Worm (Caenorhabditis elegans) whole organism, young adult: ENCODE measurements around the gene srg-26.
A peak's percentile ranks its signal among the peaks of the same experiment; 100 is the strongest.

Experiments
- B0035.1 ChIP-seq: sonication (generic microtip); optimal IDR thresholded peaks from 2 replicates; lab custom pipeline; 2016; ENCODE audit warnings: missing genetic modification characterization, mild to moderate bottlenecking, missing compliant biosample characterization, missing genotype, missing genetic modification reagents
- B0261.1 ChIP-seq: sonication (generic microtip); optimal IDR thresholded peaks from 2 replicates; lab custom pipeline; 2016; ENCODE audit warnings: mild to moderate bottlenecking, missing genetic modification characterization, moderate library complexity, missing compliant biosample characterization
- F10E7.11 ChIP-seq: sonication (generic microtip); optimal IDR thresholded peaks from 2 replicates; lab custom pipeline; 2017; ENCODE audit warnings: mild to moderate bottlenecking, missing genetic modification characterization, moderate library complexity, missing compliant biosample characterization
- F23B12.7 ChIP-seq: sonication (generic microtip); optimal IDR thresholded peaks from 2 replicates; lab custom pipeline; 2017; ENCODE audit warnings: missing genetic modification characterization, mild to moderate bottlenecking, missing compliant biosample characterization, antibody characterized with exemption, moderate library complexity; ENCODE audit not compliant: insufficient read depth
- F33H1.4 ChIP-seq: fragments of 200-800 bp; sonication (Bioruptor generic); IDR thresholded peaks from 2 replicates; pipeline ENCODE4 v1.3.6; 2022; ENCODE audit warnings: missing genetic modification reagents, missing genetic modification characterization, missing compliant biosample characterization
- F55B11.4 ChIP-seq: sonication (generic microtip); optimal IDR thresholded peaks from 2 replicates; lab custom pipeline; 2016; ENCODE audit warnings: missing compliant biosample characterization, missing genetic modification characterization, borderline replicate concordance; ENCODE audit not compliant: insufficient read depth
- F57C9.4 ChIP-seq: sonication (generic microtip); optimal IDR thresholded peaks from 2 replicates; lab custom pipeline; 2017; ENCODE audit warnings: mild to moderate bottlenecking, missing genetic modification characterization, missing compliant biosample characterization
- K12H6.12 ChIP-seq: fragments of 200-800 bp; sonication (Bioruptor generic); optimal IDR thresholded peaks from 2 replicates; lab custom pipeline; 2018; ENCODE audit warnings: mild to moderate bottlenecking, missing genetic modification characterization, missing compliant biosample characterization
- T07F8.4 ChIP-seq: sonication (generic microtip); optimal IDR thresholded peaks from 2 replicates; lab custom pipeline; 2016; ENCODE audit warnings: mild to moderate bottlenecking, missing genetic modification characterization, moderate library complexity, missing compliant biosample characterization
- Y53G8AR.9 ChIP-seq: fragments of 200-800 bp; sonication (Bioruptor generic); conservative IDR thresholded peaks from 2 replicates; pipeline ENCODE4 v1.3.6; 2022; ENCODE audit warnings: missing genetic modification reagents, missing genetic modification characterization, missing compliant biosample characterization
- Y56A3A.18 ChIP-seq: fragments of 200-800 bp; sonication (Bioruptor generic); IDR thresholded peaks from 2 replicates; pipeline ENCODE4 v1.3.6; 2022; ENCODE audit warnings: missing genetic modification reagents, missing genetic modification characterization, missing compliant biosample characterization
- akir-1 ChIP-seq: fragments of 200-800 bp; sonication (Bioruptor generic); optimal IDR thresholded peaks from 2 replicates; lab custom pipeline; 2018; ENCODE audit warnings: mild to moderate bottlenecking, missing genetic modification characterization, moderate library complexity, missing compliant biosample characterization
- ama-1 ChIP-seq, 3 experiments: fragments of 150-350 bp in 1 of 3; sonication (generic microtip) in 2 of 3; optimal IDR thresholded peaks; 2 replicates each; lab custom pipeline; 2014 to 2018; ENCODE audit warnings: missing biosample characterization in 2 of 3, missing genetic modification characterization in 2 of 3, missing genetic modification reagents in 2 of 3
- aptf-2 ChIP-seq: fragments of 200-800 bp; sonication (Bioruptor generic); conservative IDR thresholded peaks from 2 replicates; pipeline ENCODE4 v1.3.6; 2022; ENCODE audit warnings: missing genetic modification reagents, missing genetic modification characterization, missing compliant biosample characterization
- attf-5 ChIP-seq: fragments of 200-800 bp; sonication (Bioruptor generic); optimal IDR thresholded peaks from 2 replicates; lab custom pipeline; 2018; ENCODE audit warnings: mild to moderate bottlenecking, missing genetic modification characterization, missing compliant biosample characterization
- bed-2 ChIP-seq: fragments of 200-800 bp; sonication (Bioruptor generic); IDR thresholded peaks from 2 replicates; pipeline ENCODE4 v1.3.6; 2022; ENCODE audit warnings: missing genetic modification reagents, missing genetic modification characterization, missing compliant biosample characterization
- ceh-40 ChIP-seq: fragments of 200-800 bp; sonication (Bioruptor generic); IDR thresholded peaks from 2 replicates; pipeline ENCODE4 v1.3.6; 2022; ENCODE audit warnings: missing genetic modification characterization, missing compliant biosample characterization
- dox-1 ChIP-seq: fragments of 200-800 bp; sonication (Bioruptor generic); IDR thresholded peaks from 2 replicates; pipeline ENCODE4 v1.3.6; 2022; ENCODE audit warnings: missing genetic modification reagents, missing genetic modification characterization, missing compliant biosample characterization
- efl-1 ChIP-seq: fragments of 150-350 bp; optimal IDR thresholded peaks from 2 replicates; lab custom pipeline; 2014; ENCODE audit warnings: missing biosample characterization, missing genetic modification reagents, missing genetic modification characterization
- gei-17 ChIP-seq: fragments of 200-800 bp; sonication (Bioruptor generic); optimal IDR thresholded peaks from 2 replicates; lab custom pipeline; 2018; ENCODE audit warnings: mild to moderate bottlenecking, missing genetic modification characterization, missing compliant biosample characterization
- hlh-26 ChIP-seq: fragments of 200-800 bp; sonication (Bioruptor generic); conservative IDR thresholded peaks from 2 replicates; pipeline ENCODE4 v1.3.6; 2022; ENCODE audit warnings: missing genetic modification reagents, missing genetic modification characterization, missing compliant biosample characterization
- hmg-1.2 ChIP-seq: fragments of 200-800 bp; sonication (Bioruptor generic); IDR thresholded peaks from 2 replicates; pipeline ENCODE4 v1.3.6; 2022; ENCODE audit warnings: missing genetic modification reagents, missing genetic modification characterization, missing compliant biosample characterization
- hrde-1 ChIP-seq: sonication (generic microtip); optimal IDR thresholded peaks from 2 replicates; lab custom pipeline; 2016; ENCODE audit warnings: missing genetic modification characterization, mild to moderate bottlenecking, missing compliant biosample characterization, moderate library complexity, missing genotype, missing genetic modification reagents, borderline replicate concordance
- lir-1 ChIP-seq: fragments of 200-800 bp; sonication (Bioruptor generic); conservative IDR thresholded peaks from 2 replicates; pipeline ENCODE4 v1.3.6; 2022; ENCODE audit warnings: missing genetic modification reagents, missing genetic modification characterization, missing compliant biosample characterization
- madf-6 ChIP-seq: fragments of 200-800 bp; sonication (Bioruptor generic); IDR thresholded peaks from 2 replicates; pipeline ENCODE4 v1.3.6; 2022; ENCODE audit warnings: missing genetic modification reagents, missing genetic modification characterization, missing compliant biosample characterization
- madf-8 ChIP-seq: fragments of 200-800 bp; sonication (Bioruptor generic); conservative IDR thresholded peaks from 2 replicates; pipeline ENCODE4 v1.3.6; 2022; ENCODE audit warnings: missing genetic modification reagents, missing genetic modification characterization, missing compliant biosample characterization
- mel-28 ChIP-seq: sonication (generic microtip); optimal IDR thresholded peaks from 2 replicates; lab custom pipeline; 2016; ENCODE audit warnings: borderline replicate concordance, mild to moderate bottlenecking, missing genetic modification characterization, missing compliant biosample characterization
- nhr-179 ChIP-seq: sonication (generic microtip); optimal IDR thresholded peaks from 2 replicates; lab custom pipeline; 2016; ENCODE audit warnings: mild to moderate bottlenecking, missing genetic modification characterization, missing compliant biosample characterization
- nhr-27 ChIP-seq: fragments of 200-800 bp; sonication (Bioruptor generic); optimal IDR thresholded peaks from 2 replicates; lab custom pipeline; 2018; ENCODE audit warnings: mild to moderate bottlenecking, missing genetic modification characterization, moderate library complexity, missing compliant biosample characterization
- pbrm-1 ChIP-seq: fragments of 200-800 bp; sonication (Bioruptor generic); IDR thresholded peaks from 2 replicates; pipeline ENCODE4 v1.3.6; 2022; ENCODE audit warnings: missing genetic modification reagents, missing genetic modification characterization, missing compliant biosample characterization
- pha-4 ChIP-seq: fragments of 150-350 bp; sonication (generic microtip); optimal IDR thresholded peaks from 2 replicates; lab custom pipeline; 2014; ENCODE audit warnings: missing biosample characterization, missing genetic modification reagents, missing genetic modification characterization
- sdz-38 ChIP-seq: sonication (generic microtip); optimal IDR thresholded peaks from 2 replicates; lab custom pipeline; 2016; ENCODE audit warnings: missing genotype, missing genetic modification characterization, missing compliant biosample characterization
- xnd-1 ChIP-seq: sonication (generic microtip); optimal IDR thresholded peaks from 2 replicates; lab custom pipeline; 2016; ENCODE audit warnings: missing genotype, missing genetic modification reagents, missing genetic modification characterization, missing compliant biosample characterization
- zfh-2 ChIP-seq: fragments of 200-800 bp; sonication (Bioruptor generic); conservative IDR thresholded peaks from 2 replicates; pipeline ENCODE4 v1.3.6; 2022; ENCODE audit warnings: missing genetic modification reagents, missing genetic modification characterization, missing compliant biosample characterization
- ztf-22 ChIP-seq: fragments of 200-800 bp; sonication (Bioruptor generic); optimal IDR thresholded peaks from 2 replicates; lab custom pipeline; 2018; ENCODE audit warnings: mild to moderate bottlenecking, missing genetic modification characterization, moderate library complexity, missing compliant biosample characterization
- ztf-26 ChIP-seq: sonication (generic microtip); optimal IDR thresholded peaks from 2 replicates; lab custom pipeline; 2017; ENCODE audit warnings: missing genetic modification characterization, missing compliant biosample characterization

srg-26 gene

DNA sequence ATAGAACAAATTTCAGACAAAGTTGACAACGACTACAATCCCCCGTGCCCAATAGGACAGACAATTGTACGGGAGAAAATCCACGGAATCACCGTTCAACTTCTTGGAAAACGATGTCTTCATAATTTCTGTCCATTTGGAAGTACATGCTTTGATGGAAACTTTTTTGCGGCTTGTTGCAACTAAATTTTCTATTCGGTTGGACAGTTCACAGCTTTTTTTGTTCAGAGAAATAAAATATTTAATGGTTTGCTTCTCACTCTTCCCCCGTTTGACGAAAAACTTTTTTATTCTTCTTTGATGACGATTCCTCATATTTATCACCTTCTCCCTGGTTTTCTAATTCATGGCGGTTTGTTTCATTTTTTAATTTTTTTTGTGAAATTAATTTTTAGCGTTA lies 17.0 kb upstream of the srg-26 start, which contains the start of gene C10G8.2:
Gene C10G8.2 (plus strand): TSS at position 301 of the 400 bp plus-strand sequence.
- no peak for TF ChIP-seq pha-4
- no peak for TF ChIP-seq dox-1 (GFP tag; lab: Robert Waterston, UW)
- TF ChIP-seq ztf-22 (GFP tag; lab: Kevin White, UChicago) = no peak
- TF ChIP-seq nhr-179 (tag; lab: Kevin White, UChicago) = no peak
- TF ChIP-seq F57C9.4 (tag; lab: Kevin White, UChicago) = no peak
- TF ChIP-seq aptf-2 (GFP tag; lab: Robert Waterston, UW) = no peak
- TF ChIP-seq ama-1 (optimal IDR thresholded peaks at IDR 0.05; lab: Kevin White, UChicago) = no peak
- no peak for TF ChIP-seq ama-1 (GFP tag; optimal IDR thresholded peaks at IDR 0.05; lab: Kevin White, UChicago)

DNA sequence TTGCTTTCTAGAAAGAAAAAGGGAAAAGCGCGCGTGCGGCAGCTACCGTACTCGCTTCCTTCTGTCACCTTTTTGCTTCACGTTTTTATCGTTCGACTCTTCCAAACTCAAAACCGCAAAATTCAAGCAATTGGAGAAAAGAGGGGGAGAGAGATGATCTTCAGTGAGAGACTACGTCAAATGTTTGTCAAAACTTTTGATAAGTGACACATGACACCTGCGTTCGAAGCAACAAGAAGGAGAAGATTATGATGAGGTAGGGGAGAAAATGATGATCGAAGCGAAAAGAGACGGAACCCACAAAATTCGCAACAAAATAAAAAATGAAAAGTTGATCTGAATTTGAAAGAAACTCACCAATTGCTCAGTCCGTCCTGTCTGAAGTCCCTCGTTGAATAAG lies 12.7 kb upstream of the srg-26 start:
- no peak for TF ChIP-seq mel-28 (tag; lab: Kevin White, UChicago)
- no peak for TF ChIP-seq aptf-2 (GFP tag; lab: Robert Waterston, UW)
- no peak for TF ChIP-seq efl-1 (GFP tag; lab: Kevin White, UChicago)
- TF ChIP-seq ztf-26 (tag; lab: Kevin White, UChicago) = no peak
- TF ChIP-seq F55B11.4 (tag; lab: Kevin White, UChicago) = no peak
- no peak for TF ChIP-seq sdz-38

DNA sequence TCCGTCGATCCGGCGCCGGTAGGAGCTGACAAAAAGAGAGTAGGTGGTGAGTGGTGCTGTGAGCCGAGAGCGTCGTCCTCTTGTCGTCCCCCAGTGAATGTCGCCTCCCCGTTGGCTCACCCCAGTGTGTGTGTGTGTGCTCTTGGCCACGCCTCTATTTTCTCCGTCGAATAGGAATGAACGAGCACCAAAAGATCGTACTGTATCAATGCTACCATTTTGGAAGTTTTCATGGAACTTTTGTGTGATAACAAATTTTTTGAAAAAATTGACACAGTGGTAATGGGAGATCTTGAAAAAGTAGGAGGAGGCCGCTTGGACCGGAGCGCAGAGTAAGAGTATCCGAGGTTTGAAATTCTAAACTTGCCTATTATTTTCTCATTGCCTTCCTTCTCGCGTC lies 11.6 kb upstream of the srg-26 start, which contains the start of gene ceh-34:
Gene ceh-34 (minus strand): TSS at position 101 of the 400 bp plus-strand sequence.
- no peak for TF ChIP-seq Y56A3A.18
- TF ChIP-seq akir-1 (GFP tag; lab: Kevin White, UChicago) = no peak
- TF ChIP-seq zfh-2 (GFP tag; lab: Robert Waterston, UW) = peak; percentile 48; the same call in 1 of the 2 replicates
- TF ChIP-seq hlh-26 = no peak
- TF ChIP-seq gei-17 (GFP tag; lab: Kevin White, UChicago) = no peak
- TF ChIP-seq T07F8.4 (tag; lab: Kevin White, UChicago) = no peak

DNA sequence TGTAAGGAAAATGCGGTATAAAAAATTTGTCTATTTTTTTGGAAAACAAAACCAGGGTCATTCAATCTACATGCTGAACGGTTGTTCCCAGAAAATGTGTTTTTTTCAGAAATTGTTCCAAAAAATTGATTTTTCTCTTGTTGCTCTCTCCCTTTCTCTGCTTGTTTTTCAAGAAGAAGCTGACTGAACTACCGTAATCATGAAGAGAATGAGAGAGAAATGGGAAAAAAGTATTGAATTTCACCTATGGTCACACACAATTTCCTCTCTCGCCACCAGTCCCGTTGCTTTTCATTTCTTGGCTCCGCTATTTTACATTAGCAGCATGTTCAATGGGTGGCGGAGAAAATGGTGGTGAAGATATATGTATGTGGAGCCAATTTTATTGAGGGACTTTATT lies 8.3 kb upstream of the srg-26 start:
- no peak for TF ChIP-seq pbrm-1 (GFP tag; lab: Robert Waterston, UW)
- no peak for TF ChIP-seq attf-5 (GFP tag; lab: Kevin White, UChicago)
- TF ChIP-seq hmg-1.2 (GFP tag; lab: Robert Waterston, UW) = no peak
- no peak for TF ChIP-seq madf-8 (GFP tag; lab: Robert Waterston, UW)

DNA sequence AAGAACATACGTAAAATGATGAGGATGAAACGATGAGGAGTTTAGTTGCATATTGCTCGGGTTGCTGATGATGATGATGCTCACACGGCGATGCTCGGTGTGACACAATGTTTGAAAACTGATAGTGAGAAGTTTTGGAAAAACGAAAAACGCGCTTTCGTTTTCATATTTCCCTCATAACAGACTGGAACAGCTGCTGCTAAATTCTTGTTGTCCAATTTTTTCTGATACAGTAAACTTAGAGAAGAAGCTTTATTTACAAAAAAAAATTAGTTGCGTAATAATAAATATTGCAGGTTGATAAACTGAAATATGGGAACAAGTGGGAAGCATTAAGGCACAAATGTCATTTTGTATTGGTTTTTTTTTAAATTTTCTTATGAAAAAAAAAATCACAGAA lies 6.5 kb upstream of the srg-26 start, which contains the start of gene ceh-33:
Gene ceh-33 (minus strand): TSS at position 101 of the 400 bp plus-strand sequence.
- no peak for TF ChIP-seq Y53G8AR.9 (GFP tag; lab: Robert Waterston, UW)
- TF ChIP-seq ceh-40 (GFP tag; lab: Robert Waterston, UW) = no peak
- TF ChIP-seq pha-4 = no peak
- no peak for TF ChIP-seq lir-1 (GFP tag; lab: Robert Waterston, UW)

DNA sequence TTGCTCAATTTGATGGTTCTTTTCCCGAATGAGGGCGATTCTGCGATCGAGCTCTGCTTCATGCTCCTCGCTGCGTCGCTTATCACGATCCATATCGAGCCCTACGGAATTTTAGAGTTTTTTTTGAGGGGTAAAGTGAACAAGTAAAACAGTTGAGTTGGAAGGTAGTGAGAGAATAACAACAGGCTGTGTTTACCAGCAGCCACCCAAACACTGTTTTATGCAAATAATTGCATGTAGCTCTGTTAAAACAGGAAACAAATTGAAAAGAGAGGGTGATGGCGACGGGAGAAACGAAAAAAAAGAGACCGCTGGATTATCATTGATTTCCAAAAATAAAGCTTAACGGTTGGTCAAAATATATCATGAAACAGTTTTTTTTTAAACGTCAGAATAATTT lies 2.8 kb upstream of the srg-26 start, which contains the start of gene C10G8.8:
Gene C10G8.8 (minus strand): TSS at position 101 of the 400 bp plus-strand sequence.
- no peak for TF ChIP-seq F10E7.11 (tag; lab: Kevin White, UChicago)
- TF ChIP-seq F23B12.7 = no peak
- no peak for TF ChIP-seq F55B11.4 (tag; lab: Kevin White, UChicago)
- no peak for TF ChIP-seq bed-2 (GFP tag; lab: Robert Waterston, UW)
- TF ChIP-seq zfh-2 (GFP tag; lab: Robert Waterston, UW) = no peak
- no peak for TF ChIP-seq xnd-1 (tag; lab: Kevin White, UChicago)
- TF ChIP-seq madf-6 (GFP tag; lab: Robert Waterston, UW) = no peak
- no peak for TF ChIP-seq mel-28 (tag; lab: Kevin White, UChicago)
- no peak for TF ChIP-seq nhr-27 (tag; lab: Kevin White, UChicago)
- TF ChIP-seq F33H1.4 = no peak
- TF ChIP-seq B0035.1 (tag; lab: Kevin White, UChicago) = no peak
- no peak for TF ChIP-seq K12H6.12 (tag; lab: Kevin White, UChicago)
- no peak for TF ChIP-seq hrde-1 (tag; lab: Kevin White, UChicago)
- no peak for TF ChIP-seq B0261.1
- TF ChIP-seq, all 124 proteins: peak for 0
